Worm (Caenorhabditis elegans) whole organism, late embryonic: ENCODE results near the gene ddn-2.

Source experiments
- C08G9.2 ChIP-seq: sonication (generic microtip); optimal IDR thresholded peaks from 2 replicates; lab custom pipeline; 2016; ENCODE audit warnings: mild to moderate bottlenecking, missing genetic modification characterization, moderate library complexity, missing compliant biosample characterization
- C38D4.7 ChIP-seq: fragments of 200-800 bp; sonication (Bioruptor generic); optimal IDR thresholded peaks from 2 replicates; lab custom pipeline; 2018; ENCODE audit warnings: mild to moderate bottlenecking, missing genetic modification characterization, moderate library complexity, missing compliant biosample characterization
- K09A11.1 ChIP-seq: sonication (generic microtip); optimal IDR thresholded peaks from 2 replicates; lab custom pipeline; 2017; ENCODE audit warnings: antibody characterized with exemption, mild to moderate bottlenecking, missing genetic modification characterization, missing compliant biosample characterization; ENCODE audit not compliant: insufficient read depth
- T23F11.4 ChIP-seq: fragments of 200-800 bp; sonication (Bioruptor generic); optimal IDR thresholded peaks from 2 replicates; lab custom pipeline; 2018; ENCODE audit warnings: mild to moderate bottlenecking, missing genetic modification characterization, missing compliant biosample characterization
- ama-1 ChIP-seq: fragments of 150-350 bp; optimal IDR thresholded peaks from 2 replicates; lab custom pipeline; 2014
- ceh-14 ChIP-seq: sonication (generic microtip); optimal IDR thresholded peaks from 2 replicates; lab custom pipeline; 2016; ENCODE audit warnings: missing genotype, missing genetic modification characterization, missing compliant biosample characterization
- ceh-18 ChIP-seq: sonication (generic microtip); optimal IDR thresholded peaks from 2 replicates; lab custom pipeline; 2016; ENCODE audit warnings: missing genetic modification characterization, missing compliant biosample characterization
- ceh-19 ChIP-seq: fragments of 200-800 bp; sonication (Bioruptor generic); optimal IDR thresholded peaks from 2 replicates; lab custom pipeline; 2018; ENCODE audit warnings: mild to moderate bottlenecking, missing genetic modification characterization, missing compliant biosample characterization
- ceh-24 ChIP-seq: sonication (generic microtip); optimal IDR thresholded peaks from 2 replicates; lab custom pipeline; 2016; ENCODE audit warnings: mild to moderate bottlenecking, missing genetic modification characterization, missing compliant biosample characterization
- ceh-45 ChIP-seq: fragments of 200-800 bp; sonication (Bioruptor generic); IDR thresholded peaks from 2 replicates; pipeline ENCODE4 v1.3.6; 2022; ENCODE audit warnings: missing genetic modification reagents, missing genetic modification characterization, missing compliant biosample characterization
- ceh-48 ChIP-seq: sonication (generic microtip); optimal IDR thresholded peaks from 2 replicates; lab custom pipeline; 2016; ENCODE audit warnings: missing genetic modification characterization, inconsistent platforms, missing compliant biosample characterization
- ceh-6 ChIP-seq: fragments of 200-800 bp; sonication (Bioruptor generic); optimal IDR thresholded peaks from 2 replicates; lab custom pipeline; 2018; ENCODE audit warnings: mild to moderate bottlenecking, missing genetic modification characterization, missing compliant biosample characterization
- ceh-9 ChIP-seq: sonication (generic microtip); optimal IDR thresholded peaks from 2 replicates; lab custom pipeline; 2016; ENCODE audit warnings: mild to moderate bottlenecking, missing genetic modification characterization, inconsistent platforms, missing compliant biosample characterization
- che-1 ChIP-seq: sonication (generic microtip); optimal IDR thresholded peaks from 2 replicates; lab custom pipeline; 2016; ENCODE audit warnings: mild to moderate bottlenecking, missing genetic modification characterization, missing compliant biosample characterization
- dve-1 ChIP-seq: sonication (generic microtip); optimal IDR thresholded peaks from 2 replicates; lab custom pipeline; 2017; ENCODE audit warnings: antibody characterized with exemption, mild to moderate bottlenecking, missing genetic modification characterization, missing compliant biosample characterization
- fkh-10 ChIP-seq: fragments of 150-350 bp; optimal IDR thresholded peaks from 2 replicates; lab custom pipeline; 2014; ENCODE audit warnings: missing biosample characterization, missing genetic modification reagents, missing genetic modification characterization
- fkh-6 ChIP-seq: sonication (generic microtip); optimal IDR thresholded peaks from 2 replicates; lab custom pipeline; 2016; ENCODE audit warnings: missing genetic modification characterization, missing compliant biosample characterization
- gmeb-2 ChIP-seq: sonication (generic microtip); optimal IDR thresholded peaks from 2 replicates; lab custom pipeline; 2016; ENCODE audit warnings: missing genetic modification characterization, inconsistent platforms, missing compliant biosample characterization
- hlh-13 ChIP-seq: fragments of 200-800 bp; sonication (Bioruptor generic); optimal IDR thresholded peaks from 2 replicates; lab custom pipeline; 2018; ENCODE audit warnings: mild to moderate bottlenecking, missing genetic modification characterization, missing compliant biosample characterization
- hlh-15 ChIP-seq: sonication (generic microtip); optimal IDR thresholded peaks from 2 replicates; lab custom pipeline; 2016; ENCODE audit warnings: missing genetic modification characterization, missing compliant biosample characterization
- hlh-6 ChIP-seq: sonication (generic microtip); optimal IDR thresholded peaks from 2 replicates; lab custom pipeline; 2016; ENCODE audit warnings: missing genotype, missing genetic modification characterization, missing compliant biosample characterization
- lim-6 ChIP-seq: sonication (generic microtip); optimal IDR thresholded peaks from 2 replicates; lab custom pipeline; 2016; ENCODE audit warnings: missing genetic modification characterization, missing compliant biosample characterization
- lin-11 ChIP-seq: fragments of 200-800 bp; sonication (Bioruptor generic); optimal IDR thresholded peaks from 2 replicates; lab custom pipeline; 2018; ENCODE audit warnings: mild to moderate bottlenecking, missing genetic modification characterization, missing compliant biosample characterization
- madf-2 ChIP-seq: sonication (generic microtip); optimal IDR thresholded peaks from 2 replicates; lab custom pipeline; 2017; ENCODE audit warnings: missing genetic modification characterization, missing compliant biosample characterization
- mec-3 ChIP-seq: sonication (generic microtip); optimal IDR thresholded peaks from 2 replicates; lab custom pipeline; 2016; ENCODE audit warnings: borderline replicate concordance, missing genetic modification characterization, missing compliant biosample characterization
- nfya-1 ChIP-seq: sonication (generic microtip); optimal IDR thresholded peaks from 2 replicates; lab custom pipeline; 2017; ENCODE audit warnings: missing genetic modification characterization, mild to moderate bottlenecking, missing compliant biosample characterization, antibody characterized with exemption, moderate library complexity
- npax-4 ChIP-seq: sonication (generic microtip); optimal IDR thresholded peaks from 2 replicates; lab custom pipeline; 2016; ENCODE audit warnings: missing genetic modification characterization, missing compliant biosample characterization
- odd-2 ChIP-seq: sonication (generic microtip); optimal IDR thresholded peaks from 2 replicates; lab custom pipeline; 2017; ENCODE audit warnings: antibody characterized with exemption, mild to moderate bottlenecking, missing genetic modification characterization, missing compliant biosample characterization
- pag-3 ChIP-seq: sonication (generic microtip); optimal IDR thresholded peaks from 2 replicates; lab custom pipeline; 2016; ENCODE audit warnings: missing compliant biosample characterization, missing genetic modification characterization, borderline replicate concordance
- pax-1 ChIP-seq: fragments of 150-350 bp; optimal IDR thresholded peaks from 2 replicates; lab custom pipeline; 2014; ENCODE audit warnings: missing biosample characterization, missing genetic modification characterization
- pha-2 ChIP-seq: sonication (generic microtip); optimal IDR thresholded peaks from 2 replicates; lab custom pipeline; 2017; ENCODE audit warnings: mild to moderate bottlenecking, missing genetic modification characterization, missing compliant biosample characterization
- pqm-1 ChIP-seq: sonication (generic microtip); optimal IDR thresholded peaks from 2 replicates; lab custom pipeline; 2016; ENCODE audit warnings: missing genetic modification characterization, missing compliant biosample characterization
- pros-1 ChIP-seq: fragments of 150-350 bp; optimal IDR thresholded peaks from 2 replicates; lab custom pipeline; 2014; ENCODE audit warnings: missing biosample characterization, missing genetic modification reagents, missing genetic modification characterization
- ref-2 ChIP-seq: sonication (generic microtip); optimal IDR thresholded peaks from 2 replicates; lab custom pipeline; 2016; ENCODE audit warnings: missing genetic modification characterization, missing compliant biosample characterization
- sdc-2 ChIP-seq: sonication (generic microtip); optimal IDR thresholded peaks from 2 replicates; lab custom pipeline; 2016; ENCODE audit warnings: missing genotype, missing genetic modification characterization, missing compliant biosample characterization
- sox-2 ChIP-seq: fragments of 200-800 bp; sonication (Bioruptor generic); IDR thresholded peaks from 2 replicates; pipeline ENCODE4 v1.3.6; 2022; ENCODE audit warnings: missing genetic modification reagents, missing genetic modification characterization, missing compliant biosample characterization
- sox-4 ChIP-seq: sonication (generic microtip); optimal IDR thresholded peaks from 2 replicates; lab custom pipeline; 2017; ENCODE audit warnings: mild to moderate bottlenecking, missing genetic modification characterization, inconsistent platforms, missing compliant biosample characterization
- unc-3 ChIP-seq, 2 experiments: fragments of 200-800 bp in 1 of 2; sonication (Bioruptor generic) in 1 of 2; sonication (generic microtip) in 1 of 2; conservative IDR thresholded peaks in 1 of 2; optimal IDR thresholded peaks in 1 of 2; 2 replicates each; pipeline versions ENCODE4 v1.3.6 to Lab custom; 2016 to 2022; ENCODE audit warnings: missing compliant biosample characterization in 2 of 2, missing genetic modification characterization in 2 of 2, missing genetic modification reagents in 1 of 2
- unc-55 ChIP-seq: sonication (generic microtip); optimal IDR thresholded peaks from 2 replicates; lab custom pipeline; 2017; ENCODE audit warnings: missing biosample characterization, missing genetic modification reagents, missing genetic modification characterization
- zip-5 ChIP-seq: sonication (generic microtip); optimal IDR thresholded peaks from 2 replicates; lab custom pipeline; 2016; ENCODE audit warnings: missing genetic modification characterization, missing compliant biosample characterization

Gene ddn-2

DNA sequence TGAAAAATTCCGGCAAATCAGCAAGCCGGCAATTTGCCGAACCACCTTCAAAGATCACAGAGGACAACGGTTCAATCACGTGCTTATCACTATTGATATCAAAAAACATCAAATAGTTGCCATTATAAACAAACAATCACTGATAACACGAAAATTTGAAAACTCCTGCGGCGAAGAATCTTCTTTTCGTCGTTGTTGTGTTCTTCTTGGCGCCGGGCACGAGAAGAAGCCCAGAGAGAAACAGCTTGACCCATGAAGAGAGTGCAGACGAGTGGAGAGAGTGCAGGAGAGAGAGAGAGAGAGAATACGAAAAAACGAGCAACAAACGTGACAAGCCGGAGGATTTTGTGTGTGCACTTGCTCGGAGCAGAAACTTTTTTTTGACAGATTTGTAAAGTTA is 30.2 kb upstream of the ddn-2 start (continued):
- no peak for TF ChIP-seq ceh-48
- TF ChIP-seq fkh-6 (tag; lab: Kevin White, UChicago), result no peak
- TF ChIP-seq nfya-1 (tag; lab: Kevin White, UChicago), result no peak
- no peak for TF ChIP-seq madf-2 (tag; lab: Kevin White, UChicago)
- TF ChIP-seq ceh-14 (tag; lab: Kevin White, UChicago), result no peak
- TF ChIP-seq pha-2, result no peak
- no peak for TF ChIP-seq unc-3 (GFP tag; conservative IDR thresholded peaks at IDR 0.05; lab: Robert Waterston, UW)
- TF ChIP-seq unc-3 (tag; optimal IDR thresholded peaks at IDR 0.05; lab: Kevin White, UChicago), result no peak
- no peak for TF ChIP-seq lim-6
- no peak for TF ChIP-seq che-1 (tag; lab: Kevin White, UChicago)

DNA sequence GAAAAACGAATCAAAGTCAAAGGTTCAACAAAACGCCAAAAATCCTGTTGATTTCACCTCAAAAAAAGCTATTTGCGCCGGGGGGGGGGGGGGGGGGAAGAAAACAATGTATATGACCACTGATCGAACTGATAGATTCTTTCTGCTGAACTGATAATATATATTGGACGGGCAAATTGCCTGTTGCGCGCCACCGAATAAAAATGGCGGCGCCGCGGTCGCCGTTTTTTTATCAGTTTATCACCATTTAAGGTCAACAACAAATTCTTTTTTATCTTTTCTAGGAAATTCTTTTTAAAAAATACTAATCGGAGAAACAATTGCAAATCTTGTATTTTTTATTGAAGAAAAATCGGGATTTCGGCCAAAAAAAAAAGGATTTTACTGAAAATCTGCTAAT is 29.1 kb upstream of the ddn-2 start:
- TF ChIP-seq gmeb-2, result no peak
- TF ChIP-seq npax-4 (tag; lab: Kevin White, UChicago), result no peak
- TF ChIP-seq unc-55 (GFP tag; lab: Kevin White, UChicago), result no peak

DNA sequence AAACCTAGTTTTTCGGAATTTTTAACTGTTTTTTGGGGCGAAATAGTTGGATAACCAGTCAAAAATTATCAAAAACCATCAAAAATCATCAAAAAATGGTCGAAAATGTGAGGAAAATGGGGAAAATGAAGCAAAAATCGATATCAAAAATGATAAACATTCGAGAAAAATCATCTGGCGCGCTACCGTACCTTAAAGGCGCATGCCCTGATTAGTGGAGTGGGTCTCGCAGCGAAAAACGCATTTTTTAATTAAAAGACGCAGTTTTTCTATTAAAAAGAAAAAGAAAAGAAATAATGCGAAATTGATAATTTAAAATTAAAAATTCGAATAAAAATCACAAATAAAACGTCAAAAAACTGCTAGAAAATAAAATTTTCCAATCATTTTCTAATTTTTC is 28.5 kb upstream of the ddn-2 start, which contains the start of gene F35C5.1:
TSS of gene F35C5.1 (plus strand) at position 399 of the 400 bp plus-strand sequence.
- TF ChIP-seq pros-1 (tag; lab: Kevin White, UChicago), result no peak

DNA sequence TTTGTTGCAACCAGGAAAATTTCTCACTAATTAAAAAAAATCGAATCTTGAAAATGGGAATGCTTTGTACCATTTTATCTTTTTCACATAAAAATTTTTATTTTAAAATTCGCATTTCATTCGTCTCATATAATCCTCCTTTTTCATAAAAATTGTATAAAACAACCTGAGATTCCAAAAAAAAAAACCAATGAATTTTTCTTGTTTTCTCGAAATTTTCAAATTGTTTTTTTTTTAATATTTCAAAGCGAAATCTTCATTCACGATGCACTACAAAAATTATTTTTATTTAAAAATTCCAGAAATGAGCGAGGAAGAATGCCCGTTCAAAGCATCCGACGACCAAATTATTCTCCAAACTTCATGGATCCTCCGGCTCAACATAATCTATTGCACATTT is 23.9 kb upstream of the ddn-2 start, which contains the start of gene sra-14:
TSS of gene sra-14 (plus strand) at position 301 of the 400 bp plus-strand sequence.
- no peak for TF ChIP-seq T23F11.4
- no peak for TF ChIP-seq lin-11 (tag; lab: Kevin White, UChicago)
- TF ChIP-seq zip-5 (tag; lab: Kevin White, UChicago), result no peak
- TF ChIP-seq pag-3 (tag; lab: Kevin White, UChicago), result no peak
- no peak for TF ChIP-seq odd-2 (tag; lab: Kevin White, UChicago)
- no peak for TF ChIP-seq ama-1 (lab: Kevin White, UChicago)
- TF ChIP-seq ceh-45, result no peak
- TF ChIP-seq K09A11.1, result no peak
- no peak for TF ChIP-seq hlh-6 (tag; lab: Kevin White, UChicago)
- TF ChIP-seq ceh-24, result no peak
- TF ChIP-seq mec-3 (tag; lab: Kevin White, UChicago), result no peak
- no peak for TF ChIP-seq pax-1 (tag; lab: Kevin White, UChicago)
- no peak for TF ChIP-seq sox-4 (tag; lab: Kevin White, UChicago)
- no peak for TF ChIP-seq sox-2
- no peak for TF ChIP-seq sdc-2 (tag; lab: Kevin White, UChicago)
- no peak for TF ChIP-seq lim-6
- TF ChIP-seq C08G9.2 (tag; lab: Kevin White, UChicago), result no peak
- TF ChIP-seq ceh-18 (tag; lab: Kevin White, UChicago), result no peak

DNA sequence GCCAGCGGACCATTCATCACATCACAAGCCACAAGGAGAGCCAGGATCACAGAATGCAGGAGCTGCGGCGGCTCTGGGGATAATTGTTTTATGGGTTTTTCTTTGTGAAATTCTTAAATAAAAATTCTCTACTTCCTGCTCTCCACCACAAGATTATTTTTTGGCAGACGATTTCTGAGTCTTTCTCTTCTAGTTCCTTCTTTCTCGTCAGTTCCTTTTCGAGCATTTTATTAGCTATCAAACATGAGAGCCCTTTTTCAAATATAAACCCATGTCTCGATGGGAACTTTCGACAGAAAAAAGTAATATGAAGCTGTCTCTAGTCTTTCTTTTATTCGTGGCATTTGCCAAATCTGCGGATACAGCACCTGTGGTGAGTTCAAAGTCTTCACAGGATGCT is 20.4 kb upstream of the ddn-2 start, which contains the start of gene F35C5.3:
TSS of gene F35C5.3 (plus strand) at position 301 of the 400 bp plus-strand sequence.
- no peak for TF ChIP-seq dve-1
- TF ChIP-seq C38D4.7, result no peak
- no peak for TF ChIP-seq fkh-10 (GFP tag; lab: Kevin White, UChicago)
- no peak for TF ChIP-seq ref-2
- TF ChIP-seq ceh-45, result no peak
- TF ChIP-seq sdc-2 (tag; lab: Kevin White, UChicago), result no peak
- TF ChIP-seq hlh-13 (GFP tag; lab: Kevin White, UChicago), result no peak
- no peak for TF ChIP-seq pha-2
- no peak for TF ChIP-seq ceh-6 (GFP tag; lab: Kevin White, UChicago)
- TF ChIP-seq ceh-19 (GFP tag; lab: Kevin White, UChicago), result no peak
- TF ChIP-seq gmeb-2, result no peak
- TF ChIP-seq che-1 (tag; lab: Kevin White, UChicago), result no peak
- TF ChIP-seq C08G9.2 (tag; lab: Kevin White, UChicago), result no peak
- TF ChIP-seq unc-3 (GFP tag; conservative IDR thresholded peaks at IDR 0.05; lab: Robert Waterston, UW), result no peak
- TF ChIP-seq unc-3 (tag; optimal IDR thresholded peaks at IDR 0.05; lab: Kevin White, UChicago), result no peak
- no peak for TF ChIP-seq ceh-9 (tag; lab: Kevin White, UChicago)
- no peak for TF ChIP-seq npax-4 (tag; lab: Kevin White, UChicago)
- no peak for TF ChIP-seq fkh-6 (tag; lab: Kevin White, UChicago)
- no peak for TF ChIP-seq pqm-1 (tag; lab: Kevin White, UChicago)
- no peak for TF ChIP-seq hlh-15
- no peak for TF ChIP-seq K09A11.1
